Worm (Caenorhabditis elegans) whole organism, early embryonic: ENCODE data around the gene egl-3.

Experiments used
- B0310.2 ChIP-seq: sonication (generic microtip); optimal IDR thresholded peaks from 2 replicates; lab custom pipeline; 2016; ENCODE audit warnings: mild to moderate bottlenecking, missing genetic modification characterization, missing compliant biosample characterization
- F13C5.2 ChIP-seq: sonication (generic microtip); optimal IDR thresholded peaks from 2 replicates; lab custom pipeline; 2017; ENCODE audit warnings: mild to moderate bottlenecking, missing genetic modification characterization, inconsistent platforms, missing compliant biosample characterization
- aly-1 ChIP-seq: sonication (generic microtip); optimal IDR thresholded peaks from 2 replicates; lab custom pipeline; 2016; ENCODE audit warnings: missing genetic modification characterization, missing compliant biosample characterization
- ama-1 ChIP-seq: fragments of 150-350 bp; optimal IDR thresholded peaks from 2 replicates; lab custom pipeline; 2014
- ceh-13 ChIP-seq: fragments of 200-800 bp; sonication (Bioruptor generic); optimal IDR thresholded peaks from 2 replicates; lab custom pipeline; 2018; ENCODE audit warnings: mild to moderate bottlenecking, missing genetic modification characterization, missing compliant biosample characterization
- ceh-36 ChIP-seq: sonication (generic microtip); optimal IDR thresholded peaks from 2 replicates; lab custom pipeline; 2016; ENCODE audit warnings: missing genetic modification characterization, inconsistent platforms, missing compliant biosample characterization
- ets-7 ChIP-seq: sonication (generic microtip); optimal IDR thresholded peaks from 2 replicates; lab custom pipeline; 2016; ENCODE audit warnings: missing genotype, missing genetic modification characterization, missing compliant biosample characterization
- flt-1 ChIP-seq: fragments of 200-800 bp; sonication (Bioruptor generic); IDR thresholded peaks from 2 replicates; pipeline ENCODE4 v1.3.6; 2022; ENCODE audit warnings: missing genetic modification characterization, missing compliant biosample characterization
- hmbx-1 ChIP-seq: sonication (generic microtip); optimal IDR thresholded peaks from 2 replicates; lab custom pipeline; 2016; ENCODE audit warnings: mild to moderate bottlenecking, missing genetic modification characterization, missing compliant biosample characterization
- hmg-4 ChIP-seq: fragments of 200-800 bp; sonication (Bioruptor generic); optimal IDR thresholded peaks from 2 replicates; lab custom pipeline; 2018; ENCODE audit warnings: mild to moderate bottlenecking, missing genetic modification characterization, missing compliant biosample characterization
- hnd-1 ChIP-seq: sonication (generic microtip); optimal IDR thresholded peaks from 2 replicates; lab custom pipeline; 2016; ENCODE audit warnings: missing genetic modification characterization, missing compliant biosample characterization
- pes-1 ChIP-seq: fragments of 200-800 bp; sonication (Bioruptor generic); IDR thresholded peaks from 2 replicates; pipeline ENCODE4 v1.3.6; 2022; ENCODE audit warnings: missing genetic modification reagents, missing genetic modification characterization, missing compliant biosample characterization
- scrt-1 ChIP-seq: fragments of 200-800 bp; sonication (Bioruptor generic); IDR thresholded peaks from 2 replicates; pipeline ENCODE4 v1.3.6; 2022; ENCODE audit warnings: missing genetic modification characterization, missing compliant biosample characterization
- sea-1 ChIP-seq: fragments of 200-800 bp; sonication (Bioruptor generic); conservative IDR thresholded peaks from 2 replicates; pipeline ENCODE4 v1.3.6; 2022; ENCODE audit warnings: missing genetic modification characterization, missing compliant biosample characterization
- tbx-11 ChIP-seq: fragments of 200-800 bp; sonication (Bioruptor generic); IDR thresholded peaks from 2 replicates; pipeline ENCODE4 v1.3.6; 2022; ENCODE audit warnings: missing genetic modification characterization, missing compliant biosample characterization
- tbx-37 ChIP-seq: fragments of 200-800 bp; sonication (Bioruptor generic); conservative IDR thresholded peaks from 2 replicates; pipeline ENCODE4 v1.3.6; 2022; ENCODE audit warnings: missing genetic modification reagents, missing genetic modification characterization, missing compliant biosample characterization
- tra-4 ChIP-seq: sonication (generic microtip); optimal IDR thresholded peaks from 2 replicates; lab custom pipeline; 2017; ENCODE audit warnings: missing genetic modification characterization, missing compliant biosample characterization

egl-3 gene

ce11 chrV:10179235-10179634 lies 5.7 kb upstream of the egl-3 start, which contains the start of gene cul-5:
cul-5 (plus strand) TSS chrV:10179535.
- TF ChIP-seq tra-4 (tag; lab: Kevin White, UChicago) (no peak), hmbx-1 (tag; lab: Kevin White, UChicago) (no peak), ceh-36 (tag; lab: Kevin White, UChicago) (no peak), pes-1 (no peak), sea-1 (no peak), aly-1 (tag; lab: Kevin White, UChicago) (no peak), scrt-1 (GFP tag; lab: Robert Waterston, UW) (no peak), ceh-13 (GFP tag; lab: Kevin White, UChicago) (no peak), hnd-1 (tag; lab: Kevin White, UChicago) (no peak), tbx-11 (GFP tag; lab: Robert Waterston, UW) (no peak), flt-1 (GFP tag; lab: Robert Waterston, UW) (no peak), B0310.2 (no peak), ama-1 (no peak), hmg-4 (no peak), ets-7 (tag; lab: Kevin White, UChicago) (no peak)

ce11 chrV:10178166-10178565 lies 4.6 kb upstream of the egl-3 start:
- no peak for TF ChIP-seq tbx-37 (GFP tag; lab: Robert Waterston, UW)
- TF ChIP-seq sea-1, result no peak
- TF ChIP-seq F13C5.2, result peak; percentile 44
- TF ChIP-seq ets-7 (tag; lab: Kevin White, UChicago), result no peak

- TF ChIP-seq hmg-4, result no peak
- no peak for TF ChIP-seq ceh-13 (GFP tag; lab: Kevin White, UChicago)
- no peak for TF ChIP-seq aly-1 (tag; lab: Kevin White, UChicago)
- TF ChIP-seq ets-7 (tag; lab: Kevin White, UChicago), result no peak
- no peak for TF ChIP-seq ceh-36 (tag; lab: Kevin White, UChicago)
- TF ChIP-seq tra-4 (tag; lab: Kevin White, UChicago), result no peak
- no peak for TF ChIP-seq F13C5.2
- TF ChIP-seq tbx-37 (GFP tag; lab: Robert Waterston, UW), result no peak
- TF ChIP-seq hnd-1 (tag; lab: Kevin White, UChicago), result no peak
- TF ChIP-seq tbx-11 (GFP tag; lab: Robert Waterston, UW), result no peak
- TF ChIP-seq scrt-1 (GFP tag; lab: Robert Waterston, UW), result no peak
- no peak for TF ChIP-seq pes-1
- TF ChIP-seq flt-1 (GFP tag; lab: Robert Waterston, UW), result no peak
- TF ChIP-seq sea-1, result no peak
- no peak for TF ChIP-seq hmbx-1 (tag; lab: Kevin White, UChicago)
- TF ChIP-seq B0310.2, result no peak
- no peak for TF ChIP-seq ama-1
Observed at ce11 chrV:10174632-10175075, 1.1 kb upstream of the egl-3 start.

DNA sequence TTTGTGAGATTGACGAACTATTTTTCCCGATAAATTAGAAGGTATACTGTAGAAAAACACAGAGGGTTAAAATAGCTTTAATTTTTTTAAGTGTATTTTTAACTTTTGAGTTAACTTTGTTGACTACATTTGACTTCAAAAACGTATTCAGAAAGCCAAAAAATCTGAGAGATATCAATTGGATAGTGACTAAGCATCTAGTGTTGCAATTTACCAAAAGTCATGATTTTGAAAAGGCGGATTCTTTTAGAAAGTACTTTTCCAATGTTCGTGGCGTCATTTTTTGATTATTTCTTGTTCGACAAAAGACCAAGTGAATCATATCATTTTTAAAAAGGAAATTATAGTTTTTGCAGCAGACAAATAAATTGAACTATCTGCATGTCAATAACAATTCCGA lies 4.7 kb downstream of the egl-3 start:
- TF ChIP-seq ama-1 (no peak), tbx-37 (GFP tag; lab: Robert Waterston, UW) (no peak), hmg-4 (no peak), flt-1 (GFP tag; lab: Robert Waterston, UW) (no peak), B0310.2 (no peak), hmbx-1 (tag; lab: Kevin White, UChicago) (no peak), sea-1 (no peak), tra-4 (tag; lab: Kevin White, UChicago) (no peak), aly-1 (tag; lab: Kevin White, UChicago) (no peak), ceh-13 (GFP tag; lab: Kevin White, UChicago) (no peak), ceh-36 (tag; lab: Kevin White, UChicago) (no peak), scrt-1 (GFP tag; lab: Robert Waterston, UW) (no peak), hnd-1 (tag; lab: Kevin White, UChicago) (no peak), tbx-11 (GFP tag; lab: Robert Waterston, UW) (no peak), F13C5.2 (no peak), pes-1 (no peak)

DNA sequence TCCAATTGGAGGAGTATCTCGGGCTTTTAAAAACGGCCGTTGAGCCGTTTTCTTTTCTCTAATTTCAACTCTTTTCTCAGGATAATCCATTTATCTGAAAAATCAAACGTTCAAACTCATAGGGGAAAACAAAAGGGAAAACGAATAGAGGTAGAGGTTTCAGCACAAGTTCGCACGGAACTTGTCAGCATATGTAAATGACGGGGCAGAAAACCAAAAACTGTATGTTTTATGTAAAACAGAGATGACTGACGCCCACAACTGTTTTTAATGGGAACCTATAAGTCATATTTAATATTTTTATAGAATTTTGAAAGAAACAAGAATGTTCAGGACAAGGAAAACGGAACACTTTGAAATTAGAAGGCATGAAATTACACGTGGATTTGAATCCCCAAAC lies 7.2 kb downstream of the egl-3 start, which contains the start of gene C51E3.6:
C51E3.6 (minus strand) TSS at position 101 of the 400 bp plus-strand sequence.
- TF ChIP-seq scrt-1 (GFP tag; lab: Robert Waterston, UW) (no peak), flt-1 (GFP tag; lab: Robert Waterston, UW) (no peak), hnd-1 (tag; lab: Kevin White, UChicago) (no peak), ceh-36 (tag; lab: Kevin White, UChicago) (no peak)

ce11 chrV:10160954-10161353 lies 12.6 kb downstream of the egl-3 start, which contains the start of gene C51E3.10:
C51E3.10 (minus strand) TSS chrV:10161134.
- TF ChIP-seq hmg-4 (no peak), tra-4 (tag; lab: Kevin White, UChicago) (no peak), hnd-1 (tag; lab: Kevin White, UChicago) (no peak), pes-1 (no peak), hmbx-1 (tag; lab: Kevin White, UChicago) (no peak), F13C5.2 (no peak), ama-1 (no peak), tbx-37 (GFP tag; lab: Robert Waterston, UW) (no peak), ceh-13 (GFP tag; lab: Kevin White, UChicago) (no peak), scrt-1 (GFP tag; lab: Robert Waterston, UW) (no peak), B0310.2 (no peak), ets-7 (tag; lab: Kevin White, UChicago) (no peak), aly-1 (tag; lab: Kevin White, UChicago) (no peak), flt-1 (GFP tag; lab: Robert Waterston, UW) (no peak), tbx-11 (GFP tag; lab: Robert Waterston, UW) (no peak), sea-1 (no peak), ceh-36 (tag; lab: Kevin White, UChicago) (no peak)

DNA sequence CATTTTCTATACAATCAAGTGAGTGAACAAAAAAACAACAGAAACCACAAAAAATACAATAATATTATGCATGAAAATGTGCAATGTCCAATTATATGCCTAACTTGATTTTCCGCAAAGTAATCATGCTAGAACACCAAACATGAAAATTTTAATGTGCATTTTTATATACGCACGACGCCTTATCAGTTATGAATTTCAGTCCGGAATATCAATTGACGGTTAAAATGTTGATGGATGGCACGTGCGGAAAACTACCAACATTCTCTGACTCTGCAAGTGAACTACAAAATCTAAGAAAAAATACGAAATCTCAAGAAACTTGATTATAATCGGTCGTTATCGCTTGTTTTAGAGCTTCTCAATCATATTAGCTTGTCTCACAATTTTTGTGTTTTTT lies 13.6 kb downstream of the egl-3 start:
- TF ChIP-seq tbx-37 (GFP tag; lab: Robert Waterston, UW), result no peak
- TF ChIP-seq hmg-4, result no peak

DNA sequence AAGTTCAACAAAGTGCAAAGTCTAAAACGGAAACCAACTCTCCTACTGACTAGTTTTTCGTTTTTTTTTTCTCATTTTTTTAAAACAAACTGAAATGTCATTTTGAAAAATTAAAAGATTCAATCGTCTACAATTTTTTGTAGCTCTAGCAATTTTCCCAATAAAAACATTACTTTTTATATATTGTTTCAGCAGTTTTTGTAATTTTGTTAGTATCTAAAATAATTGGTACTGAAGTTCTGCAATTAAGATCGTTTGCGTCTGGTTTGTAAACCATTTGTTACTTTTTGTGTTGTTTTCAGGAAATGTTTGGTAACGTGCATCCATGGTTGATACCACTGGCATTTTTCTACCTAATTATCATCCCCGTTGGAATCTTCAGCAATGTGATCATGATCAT lies 15.0 kb downstream of the egl-3 start, which contains the start of gene srsx-30:
srsx-30 (plus strand) TSS at position 301 of the 400 bp plus-strand sequence.
- no peak for TF ChIP-seq sea-1
- TF ChIP-seq ceh-13 (GFP tag; lab: Kevin White, UChicago), result no peak
- TF ChIP-seq tra-4 (tag; lab: Kevin White, UChicago), result no peak
- no peak for TF ChIP-seq tbx-11 (GFP tag; lab: Robert Waterston, UW)
- TF ChIP-seq hmg-4, result no peak
- TF ChIP-seq ama-1, result no peak
- no peak for TF ChIP-seq hnd-1 (tag; lab: Kevin White, UChicago)
- no peak for TF ChIP-seq ets-7 (tag; lab: Kevin White, UChicago)
- no peak for TF ChIP-seq ceh-36 (tag; lab: Kevin White, UChicago)
- TF ChIP-seq B0310.2, result no peak
- TF ChIP-seq flt-1 (GFP tag; lab: Robert Waterston, UW), result no peak
- TF ChIP-seq F13C5.2, result no peak
- TF ChIP-seq tbx-37 (GFP tag; lab: Robert Waterston, UW), result no peak
- no peak for TF ChIP-seq pes-1
- no peak for TF ChIP-seq hmbx-1 (tag; lab: Kevin White, UChicago)
